Worm (Caenorhabditis elegans): ENCODE data around the gene kin-2.
A peak's percentile ranks its signal among the peaks of the same experiment; 100 is the strongest.

The kin-2 gene

ce11 chrX:6004315-6004714 is 26.7 kb upstream of the kin-2 start:
- TF ChIP-seq nhr-12 (tag; optimal IDR thresholded peaks at IDR 0.05) (no peak), nhr-43 (tag; optimal IDR thresholded peaks at IDR 0.05; ENCODE audit: poor library complexity, severe bottlenecking) (peak; percentile 41)

- TF ChIP-seq pha-4 (tag; optimal IDR thresholded peaks at IDR 0.05) = no peak
- TF ChIP-seq nhr-11 (tag; optimal IDR thresholded peaks at IDR 0.05) = no peak
- no peak for TF ChIP-seq ceh-82 (tag; optimal IDR thresholded peaks at IDR 0.05)
- no peak for TF ChIP-seq elt-2 (tag; optimal IDR thresholded peaks at IDR 0.05)
- TF ChIP-seq lin-15B (tag; optimal IDR thresholded peaks at IDR 0.05) = no peak
- no peak for TF ChIP-seq nhr-67 (tag; optimal IDR thresholded peaks at IDR 0.05)
- TF ChIP-seq egl-27 (tag; optimal IDR thresholded peaks at IDR 0.05) = no peak
- TF ChIP-seq nhr-12 (tag; optimal IDR thresholded peaks at IDR 0.05) = no peak
- TF ChIP-seq skn-1 (tag; optimal IDR thresholded peaks at IDR 0.05) = no peak
Observed at ce11 chrX:6003853-6004252, 26.2 kb upstream of the kin-2 start, which contains the start of gene sups-1. Gene sups-1, plus strand, starts transcription at chrX:6004153.

- TF ChIP-seq unc-62 (GFP tag; optimal IDR thresholded peaks at IDR 0.05) (no peak), egl-5 (tag; optimal IDR thresholded peaks at IDR 0.05) (no peak), fos-1 (tag; optimal IDR thresholded peaks at IDR 0.05) (no peak), jun-1 (tag; optimal IDR thresholded peaks at IDR 0.05) (no peak), ceh-82 (tag; optimal IDR thresholded peaks at IDR 0.05) (no peak), lin-15B (tag; optimal IDR thresholded peaks at IDR 0.05) (no peak)
Observed at ce11 chrX:6002479-6002878, 24.8 kb upstream of the kin-2 start.

- TF ChIP-seq nhr-25 (tag; optimal IDR thresholded peaks at IDR 0.05) = no peak
- TF ChIP-seq elt-2 (tag; optimal IDR thresholded peaks at IDR 0.05) = no peak
- TF ChIP-seq hmg-11 (tag; optimal IDR thresholded peaks at IDR 0.05) = no peak
- no peak for TF ChIP-seq ceh-28 (tag; optimal IDR thresholded peaks at IDR 0.05)
- no peak for TF ChIP-seq ceh-82 (tag; optimal IDR thresholded peaks at IDR 0.05)
- no peak for TF ChIP-seq nfya-1 (tag; optimal IDR thresholded peaks at IDR 0.05; ENCODE audit: insufficient read depth)
- TF ChIP-seq pqm-1 (tag; optimal IDR thresholded peaks at IDR 0.05) = no peak
- no peak for TF ChIP-seq fkh-2 (tag; optimal IDR thresholded peaks at IDR 0.05)
- no peak for TF ChIP-seq aly-2 (tag; optimal IDR thresholded peaks at IDR 0.05)
- TF ChIP-seq daf-12 (tag; optimal IDR thresholded peaks at IDR 0.05) = no peak
- TF ChIP-seq ztf-11 (tag; optimal IDR thresholded peaks at IDR 0.05) = no peak
- TF ChIP-seq nhr-43 (tag; optimal IDR thresholded peaks at IDR 0.05; ENCODE audit: poor library complexity, severe bottlenecking) = no peak
- no peak for TF ChIP-seq tbx-2 (tag; optimal IDR thresholded peaks at IDR 0.05)
- TF ChIP-seq jun-1 (tag; optimal IDR thresholded peaks at IDR 0.05) = no peak
- no peak for TF ChIP-seq unc-39 (tag; optimal IDR thresholded peaks at IDR 0.05)
Observed at ce11 chrX:6001432-6001831, 23.8 kb upstream of the kin-2 start, which contains the start of gene F22F4.4. Gene F22F4.4, minus strand, starts transcription at chrX:6001532.

- TF ChIP-seq unc-39 (tag; optimal IDR thresholded peaks at IDR 0.05) = no peak
- TF ChIP-seq pha-4 (tag; optimal IDR thresholded peaks at IDR 0.05) = peak; percentile 66
Observed at ce11 chrX:5999103-5999554, 21.5 kb upstream of the kin-2 start, which contains the start of gene F22F4.9. Gene F22F4.9, minus strand, starts transcription at chrX:5999504.

ce11 chrX:5995613-5996206 is 18.1 kb upstream of the kin-2 start, which contains the start of gene inx-3:
Gene inx-3, plus strand, starts transcription at chrX:5996156.
- no peak for TF ChIP-seq snpc-4 (tag; optimal IDR thresholded peaks at IDR 0.05)
- TF ChIP-seq ceh-82 (tag; optimal IDR thresholded peaks at IDR 0.05) = no peak
- TF ChIP-seq R02D3.7 (tag; optimal IDR thresholded peaks at IDR 0.05) = no peak
- no peak for TF ChIP-seq hmg-11 (tag; optimal IDR thresholded peaks at IDR 0.05)
- no peak for TF ChIP-seq egl-5 (tag; optimal IDR thresholded peaks at IDR 0.05)

ce11 chrX:5994004-5994403 is 16.4 kb upstream of the kin-2 start:
- TF ChIP-seq egl-5 (tag; optimal IDR thresholded peaks at IDR 0.05) (no peak), ceh-9 (tag; optimal IDR thresholded peaks at IDR 0.05) (no peak), R02D3.7 (tag; optimal IDR thresholded peaks at IDR 0.05) (no peak), nhr-11 (tag; optimal IDR thresholded peaks at IDR 0.05) (no peak), jun-1 (tag; optimal IDR thresholded peaks at IDR 0.05) (no peak), elt-1 (tag; optimal IDR thresholded peaks at IDR 0.05) (no peak), fos-1 (tag; optimal IDR thresholded peaks at IDR 0.05) (no peak), nhr-12 (tag; optimal IDR thresholded peaks at IDR 0.05) (no peak), eor-1 (tag; optimal IDR thresholded peaks at IDR 0.05) (no peak), nhr-28 (tag; optimal IDR thresholded peaks at IDR 0.05) (no peak), unc-62 (GFP tag; optimal IDR thresholded peaks at IDR 0.05) (no peak), fkh-2 (tag; optimal IDR thresholded peaks at IDR 0.05) (no peak), elt-3 (tag; optimal IDR thresholded peaks at IDR 0.05) (no peak), tbx-2 (tag; optimal IDR thresholded peaks at IDR 0.05) (no peak)
